Worm (Caenorhabditis elegans): Measurements from ENCODE around the gene col-72.
"Not testable (repeated sequence)": the region's sequence is repeated elsewhere in the genome, so short reads cannot be mapped to it uniquely, and the experiment has no call there.

col-72 gene

DNA sequence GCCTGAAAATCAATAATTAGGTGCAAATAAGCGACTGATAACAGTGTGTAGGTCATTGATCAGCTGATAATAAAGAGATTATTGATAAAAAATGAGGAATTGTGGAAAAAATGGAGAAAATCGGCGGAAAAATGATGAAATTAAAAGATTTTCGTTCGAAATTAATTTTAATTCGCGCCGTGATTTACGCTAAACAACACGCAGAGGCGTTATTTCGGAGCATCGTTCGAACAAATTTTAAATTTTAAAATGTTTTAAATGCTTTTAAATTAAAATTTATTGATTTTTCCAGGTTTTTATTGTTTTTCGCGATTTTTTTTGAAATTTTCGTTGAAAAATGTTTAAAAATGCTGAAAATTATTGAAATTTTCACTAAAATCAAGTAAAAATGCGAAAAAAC is 24.6 kb downstream of the col-72 start, which contains the start of gene Y49F6B.9:
Gene Y49F6B.9, minus strand, starts transcription at position 2 of the 400 bp plus-strand sequence.
- TF ChIP-seq fkh-2 (tag; optimal IDR thresholded peaks at IDR 0.05) (no peak), skn-1 (tag; optimal IDR thresholded peaks at IDR 0.05) (no peak), ceh-16 (tag; optimal IDR thresholded peaks at IDR 0.05) (no peak), mml-1 (tag; optimal IDR thresholded peaks at IDR 0.05) (no peak), ztf-11 (tag; optimal IDR thresholded peaks at IDR 0.05) (no peak), nhr-67 (tag; optimal IDR thresholded peaks at IDR 0.05) (no peak), ceh-28 (tag; optimal IDR thresholded peaks at IDR 0.05) (no peak), eor-1 (tag; optimal IDR thresholded peaks at IDR 0.05) (no peak), R02D3.7 (tag; optimal IDR thresholded peaks at IDR 0.05) (no peak), ceh-9 (tag; optimal IDR thresholded peaks at IDR 0.05) (no peak), lin-39 (tag; optimal IDR thresholded peaks at IDR 0.05) (no peak), nhr-28 (tag; optimal IDR thresholded peaks at IDR 0.05) (no peak), ZK546.5 (tag; optimal IDR thresholded peaks at IDR 0.05) (no peak), elt-2 (tag; optimal IDR thresholded peaks at IDR 0.05) (no peak), sea-2 (GFP tag; optimal IDR thresholded peaks at IDR 0.05) (no peak), lin-15B (tag; optimal IDR thresholded peaks at IDR 0.05) (no peak), fkh-10 (GFP tag; optimal IDR thresholded peaks at IDR 0.05) (no peak)

- TF ChIP-seq ceh-9, nhr-67, daf-12 (tag; optimal IDR thresholded peaks at IDR 0.05): not testable (repeated sequence)
Observed at ce11 chrII:3490797-3491196, 33.2 kb downstream of the col-72 start, which contains the start of gene fbxb-112. fbxb-112 (plus strand) TSS chrII:3491097.

DNA sequence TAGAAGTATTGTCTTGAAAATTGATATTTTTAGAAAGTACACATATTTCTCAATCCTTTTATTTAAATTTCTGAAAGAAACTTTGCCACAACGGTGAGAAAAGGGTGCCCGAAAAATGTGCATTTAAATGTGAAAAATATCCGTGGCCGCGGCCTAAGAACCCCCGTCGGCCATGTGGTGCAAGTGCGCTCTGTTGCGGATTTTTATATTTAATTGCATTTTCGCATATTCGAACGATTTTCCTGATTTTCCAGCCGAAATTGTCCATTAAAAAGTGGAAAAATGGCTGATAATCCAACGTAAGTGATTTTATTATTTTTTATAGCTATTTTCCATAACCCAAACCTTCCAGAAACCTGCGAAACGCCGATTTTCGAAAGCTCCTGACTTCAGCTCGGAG is 41.8 kb downstream of the col-72 start, which contains the start of gene smu-2:
Gene smu-2, plus strand, starts transcription at position 178 of the 400 bp plus-strand sequence.
- TF ChIP-seq fkh-10 (GFP tag; optimal IDR thresholded peaks at IDR 0.05) = peak; percentile 17
- peak; percentile 55 for TF ChIP-seq nfya-1 (tag; optimal IDR thresholded peaks at IDR 0.05; ENCODE audit: insufficient read depth)
- peak; percentile 11 for TF ChIP-seq elt-2 (tag; optimal IDR thresholded peaks at IDR 0.05)
- peak; percentile 91 for TF ChIP-seq lin-15B (tag; optimal IDR thresholded peaks at IDR 0.05)
- no peak for TF ChIP-seq egl-27 (tag; optimal IDR thresholded peaks at IDR 0.05)
- peak; percentile 17 for TF ChIP-seq nhr-23 (tag; optimal IDR thresholded peaks at IDR 0.05)
- TF ChIP-seq R02D3.7 (tag; optimal IDR thresholded peaks at IDR 0.05) = peak; percentile 1
- peak; percentile 55 for TF ChIP-seq snpc-4 (tag; optimal IDR thresholded peaks at IDR 0.05)
- peak; percentile 59 for TF ChIP-seq lin-39 (tag; optimal IDR thresholded peaks at IDR 0.05)
- no peak for TF ChIP-seq ceh-16 (tag; optimal IDR thresholded peaks at IDR 0.05)
- peak; percentile 20 for TF ChIP-seq nhr-25 (tag; optimal IDR thresholded peaks at IDR 0.05)
- peak; percentile 69 for TF ChIP-seq egl-5 (tag; optimal IDR thresholded peaks at IDR 0.05)
- no peak for TF ChIP-seq aly-2 (tag; optimal IDR thresholded peaks at IDR 0.05)

- no peak for TF ChIP-seq snpc-4 (tag; optimal IDR thresholded peaks at IDR 0.05)
- no peak for TF ChIP-seq lin-15B (tag; optimal IDR thresholded peaks at IDR 0.05)
- TF ChIP-seq mml-1 (tag; optimal IDR thresholded peaks at IDR 0.05) = no peak
- TF ChIP-seq nhr-76 (tag; optimal IDR thresholded peaks at IDR 0.05) = no peak
- TF ChIP-seq nhr-25 (tag; optimal IDR thresholded peaks at IDR 0.05) = no peak
- TF ChIP-seq ZK546.5 (tag; optimal IDR thresholded peaks at IDR 0.05) = no peak
- TF ChIP-seq aly-2 (tag; optimal IDR thresholded peaks at IDR 0.05) = no peak
- no peak for TF ChIP-seq ceh-9 (tag; optimal IDR thresholded peaks at IDR 0.05)
- no peak for TF ChIP-seq elt-2 (tag; optimal IDR thresholded peaks at IDR 0.05)
- TF ChIP-seq ama-1 (optimal IDR thresholded peaks at IDR 0.05) = no peak
- no peak for TF ChIP-seq nhr-12 (tag; optimal IDR thresholded peaks at IDR 0.05)
- TF ChIP-seq ceh-28 (tag; optimal IDR thresholded peaks at IDR 0.05) = no peak
- no peak for TF ChIP-seq unc-62 (GFP tag; optimal IDR thresholded peaks at IDR 0.05)
- no peak for TF ChIP-seq R02D3.7 (tag; optimal IDR thresholded peaks at IDR 0.05)
- no peak for TF ChIP-seq eor-1 (tag; optimal IDR thresholded peaks at IDR 0.05)
Observed at ce11 chrII:3481584-3481983, 42.4 kb downstream of the col-72 start, which contains the start of gene Y49F6B.8. Y49F6B.8 (minus strand) TSS chrII:3481684.

ce11 chrII:3477171-3477570 is 46.8 kb downstream of the col-72 start, which contains the start of gene fbxb-104:
fbxb-104 (minus strand) TSS chrII:3477271.
- TF ChIP-seq elt-1 (tag; optimal IDR thresholded peaks at IDR 0.05) = no peak
- no peak for TF ChIP-seq nhr-11 (tag; optimal IDR thresholded peaks at IDR 0.05)
- TF ChIP-seq sea-2 (GFP tag; optimal IDR thresholded peaks at IDR 0.05) = no peak
- TF ChIP-seq nhr-77 (tag; optimal IDR thresholded peaks at IDR 0.05) = no peak
- TF ChIP-seq ceh-9 (tag; optimal IDR thresholded peaks at IDR 0.05) = no peak
- no peak for TF ChIP-seq ceh-28 (tag; optimal IDR thresholded peaks at IDR 0.05)
- no peak for TF ChIP-seq ztf-11 (tag; optimal IDR thresholded peaks at IDR 0.05)
- no peak for TF ChIP-seq nhr-23 (tag; optimal IDR thresholded peaks at IDR 0.05)
- TF ChIP-seq ceh-16 (tag; optimal IDR thresholded peaks at IDR 0.05) = no peak
- TF ChIP-seq elt-2 (tag; optimal IDR thresholded peaks at IDR 0.05) = no peak
- TF ChIP-seq nhr-28 (tag; optimal IDR thresholded peaks at IDR 0.05) = no peak
- no peak for TF ChIP-seq skn-1 (tag; optimal IDR thresholded peaks at IDR 0.05)
- TF ChIP-seq elt-3 (tag; optimal IDR thresholded peaks at IDR 0.05) = no peak
- no peak for TF ChIP-seq pqm-1 (tag; optimal IDR thresholded peaks at IDR 0.05)

All from whole organism, L3 larva.